Fruit fly (Drosophila melanogaster): Measurements from ENCODE around the gene Klp3A.
A peak's percentile ranks its signal among the peaks of the same experiment; 100 is the strongest.

The Klp3A gene

dm6 chrX:2603851-2604505 lies at the start of gene Klp3A, which contains the start of gene Zw10:
Gene Klp3A (minus strand): TSS chrX:2604052.
Gene Zw10 (plus strand): TSS chrX:2604197.
- TF ChIP-seq Myc (optimal IDR thresholded peaks at IDR 0.05) (peak; percentile 77), dmrt93B (GFP tag; optimal IDR thresholded peaks at IDR 0.05) (no peak), dsf (GFP tag; optimal IDR thresholded peaks at IDR 0.05; ENCODE audit: borderline replicate concordance) (no peak), fru (GFP tag; optimal IDR thresholded peaks at IDR 0.05) (no peak), Sp1 (GFP tag; optimal IDR thresholded peaks at IDR 0.05) (peak; percentile 46), Mio (GFP tag; optimal IDR thresholded peaks at IDR 0.05) (no peak), OdsH (GFP tag; optimal IDR thresholded peaks at IDR 0.05) (peak; percentile 17), HLH106 (tag; optimal IDR thresholded peaks at IDR 0.05) (peak; percentile 62), Rel (GFP tag; optimal IDR thresholded peaks at IDR 0.05) (no peak), Rel (tag; optimal IDR thresholded peaks at IDR 0.05) (peak; percentile 28), lola (GFP tag; optimal IDR thresholded peaks at IDR 0.05) (no peak), br (GFP tag; optimal IDR thresholded peaks at IDR 0.05) (no peak), ey (GFP tag; optimal IDR thresholded peaks at IDR 0.05) (peak; percentile 31), psq (GFP tag; optimal IDR thresholded peaks at IDR 0.05) (no peak), Vsx2 (GFP tag; optimal IDR thresholded peaks at IDR 0.05; ENCODE audit: partially characterized antibody) (no peak), Jra (GFP tag; optimal IDR thresholded peaks at IDR 0.05) (no peak), h (GFP tag; optimal IDR thresholded peaks at IDR 0.05) (peak; percentile 49), rgr (GFP tag; optimal IDR thresholded peaks at IDR 0.05) (peak; percentile 31), CrebA (GFP tag; optimal IDR thresholded peaks at IDR 0.05; ENCODE audit: borderline replicate concordance) (no peak), tai (GFP tag; optimal IDR thresholded peaks at IDR 0.05) (no peak), woc (GFP tag; optimal IDR thresholded peaks at IDR 0.05) (peak; percentile 69), CG9705 (GFP tag; optimal IDR thresholded peaks at IDR 0.05) (peak; percentile 36), foxo (GFP tag; optimal IDR thresholded peaks at IDR 0.05) (no peak), Abd-B (GFP tag; optimal IDR thresholded peaks at IDR 0.05) (no peak), jim (GFP tag; optimal IDR thresholded peaks at IDR 0.05) (no peak), sage (GFP tag; optimal IDR thresholded peaks at IDR 0.05) (no peak)

- TF ChIP-seq ey (GFP tag; optimal IDR thresholded peaks at IDR 0.05) = no peak
- no peak for TF ChIP-seq Dif (GFP tag; optimal IDR thresholded peaks at IDR 0.05; ENCODE audit: partially characterized antibody)
- TF ChIP-seq pan (optimal IDR thresholded peaks at IDR 0.05) = no peak
- peak; percentile 21 for TF ChIP-seq CrebA (GFP tag; optimal IDR thresholded peaks at IDR 0.05; ENCODE audit: borderline replicate concordance)
- peak in 1 of 2 experiments; percentile 66 for TF ChIP-seq dl (GFP tag; optimal IDR thresholded peaks at IDR 0.05; ENCODE audit: insufficient read depth in 1 of 2, partially characterized antibody in 2 of 2)
- no peak for TF ChIP-seq tai (GFP tag; optimal IDR thresholded peaks at IDR 0.05)
- peak; percentile 6 for TF ChIP-seq Rel (GFP tag; optimal IDR thresholded peaks at IDR 0.05)
- peak; percentile 98 for TF ChIP-seq Rel (tag; optimal IDR thresholded peaks at IDR 0.05)
- TF ChIP-seq Jra (GFP tag; optimal IDR thresholded peaks at IDR 0.05) = peak; percentile 18
- no peak for TF ChIP-seq Myc (optimal IDR thresholded peaks at IDR 0.05)
- TF ChIP-seq psq (GFP tag; optimal IDR thresholded peaks at IDR 0.05) = peak; percentile 25
- no peak for TF ChIP-seq Sp1 (GFP tag; optimal IDR thresholded peaks at IDR 0.05)
- no peak for TF ChIP-seq rgr (GFP tag; optimal IDR thresholded peaks at IDR 0.05)
Observed at dm6 chrX:2652124-2652923, 48.5 kb upstream of the Klp3A start.

- TF ChIP-seq fru (GFP tag; optimal IDR thresholded peaks at IDR 0.05) (no peak), CrebA (GFP tag; optimal IDR thresholded peaks at IDR 0.05; ENCODE audit: borderline replicate concordance) (no peak), dl (GFP tag; optimal IDR thresholded peaks at IDR 0.05; ENCODE audit: insufficient read depth in 1 of 2, partially characterized antibody in 2 of 2) (no peak), Dfd (GFP tag; optimal IDR thresholded peaks at IDR 0.05) (no peak), h (GFP tag; optimal IDR thresholded peaks at IDR 0.05) (no peak)
Observed at dm6 chrX:2651128-2651527, 47.3 kb upstream of the Klp3A start.

dm6 chrX:2648959-2649358 lies 45.1 kb upstream of the Klp3A start:
- TF ChIP-seq h (GFP tag; optimal IDR thresholded peaks at IDR 0.05) = peak; percentile 43
- TF ChIP-seq rgr (GFP tag; optimal IDR thresholded peaks at IDR 0.05) = no peak
